Worm (Caenorhabditis elegans): ENCODE results near the gene nurf-1.

The nurf-1 gene

DNA sequence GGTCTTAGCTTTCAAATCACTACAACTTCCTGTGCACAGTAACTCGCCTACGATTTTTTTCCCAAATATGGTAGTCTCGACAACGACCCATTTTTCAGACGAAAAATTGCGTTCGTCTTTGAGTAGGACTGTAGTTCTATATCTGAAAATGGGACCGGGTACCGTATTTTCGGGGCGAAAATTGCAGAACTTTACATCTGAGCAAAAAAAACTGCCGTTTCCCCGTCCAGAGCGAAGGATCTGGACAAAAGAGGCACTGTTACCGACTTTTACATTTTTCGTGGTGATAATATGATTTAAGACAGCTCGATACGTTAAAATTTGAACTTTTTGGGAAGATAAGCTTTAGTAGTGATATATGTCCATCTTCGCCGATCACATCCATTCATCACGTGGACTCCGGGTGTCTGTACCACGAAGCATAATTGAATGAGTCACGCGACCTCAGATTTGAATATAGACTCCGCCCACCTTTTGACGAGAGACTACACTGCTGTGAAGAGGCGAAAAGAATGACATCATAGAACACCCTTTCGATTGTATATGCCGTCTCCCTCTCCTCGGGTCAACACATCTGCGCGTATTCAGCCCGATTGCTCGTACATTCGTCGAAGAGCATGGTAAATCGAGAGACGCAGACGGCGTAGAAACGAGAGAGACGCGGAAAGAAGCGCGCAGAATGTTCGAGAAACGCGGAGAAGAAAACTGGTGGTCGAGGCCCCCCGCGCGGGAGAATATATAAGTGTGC lies 14.4 kb downstream of the nurf-1 start (continued):
- TF ChIP-seq T20F7.1 (GFP tag; optimal IDR thresholded peaks at IDR 0.05), result no peak
- TF ChIP-seq dve-1 (tag; optimal IDR thresholded peaks at IDR 0.05; ENCODE audit: insufficient read depth), result peak; percentile 95
- TF ChIP-seq dmd-6 (GFP tag; IDR thresholded peaks at IDR 0.05), result peak; percentile 34
- peak; percentile 76 for TF ChIP-seq T26A8.4 (GFP tag; IDR thresholded peaks at IDR 0.05)
- no peak for TF ChIP-seq Y105C5A.15 (GFP tag; IDR thresholded peaks at IDR 0.05)
- 0 out of 2 replicates have a peak, but pooled peaks have one; percentile 34 for TF ChIP-seq ceh-20 (GFP tag; IDR thresholded peaks at IDR 0.05)
- TF ChIP-seq ceh-32 (tag; optimal IDR thresholded peaks at IDR 0.05; ENCODE audit: poor library complexity), result peak; percentile 36
- TF ChIP-seq hlh-30 (tag; optimal IDR thresholded peaks at IDR 0.05; ENCODE audit: insufficient read depth), result peak; percentile 89
- TF ChIP-seq lim-7 (GFP tag; IDR thresholded peaks at IDR 0.05), result no peak
- no peak for TF ChIP-seq tra-1 (GFP tag; IDR thresholded peaks at IDR 0.05)
- peak; percentile 90 for TF ChIP-seq madf-9 (GFP tag; conservative IDR thresholded peaks at IDR 0.05)
- no peak for TF ChIP-seq ZK337.2 (GFP tag; IDR thresholded peaks at IDR 0.05)
- TF ChIP-seq ceh-62 (tag; optimal IDR thresholded peaks at IDR 0.05), result no peak
- TF ChIP-seq nhr-76 (tag; optimal IDR thresholded peaks at IDR 0.05), result no peak
- TF ChIP-seq zip-2 (tag; optimal IDR thresholded peaks at IDR 0.05), result peak; percentile 58
- peak; percentile 56 for TF ChIP-seq mes-2 (tag; optimal IDR thresholded peaks at IDR 0.05; ENCODE audit: poor library complexity, severe bottlenecking)
- 0 out of 2 replicates have a peak, but pooled peaks have one; percentile 8 for TF ChIP-seq daf-19 (GFP tag; conservative IDR thresholded peaks at IDR 0.05)
- no peak for TF ChIP-seq R02D3.7 (tag; optimal IDR thresholded peaks at IDR 0.05)
- no peak for TF ChIP-seq spr-3 (GFP tag; optimal IDR thresholded peaks at IDR 0.05)
- TF ChIP-seq F37D6.2 (tag; optimal IDR thresholded peaks at IDR 0.05), result peak; percentile 74
- TF ChIP-seq F10B5.3 (tag; optimal IDR thresholded peaks at IDR 0.05), result peak; percentile 42
- TF ChIP-seq daf-16 (GFP tag; optimal IDR thresholded peaks at IDR 0.05), result peak in 1 of 2 experiments; percentile 89
- peak; percentile 69 for TF ChIP-seq daf-16 (tag; optimal IDR thresholded peaks at IDR 0.05)
- TF ChIP-seq daf-12 (tag; optimal IDR thresholded peaks at IDR 0.05), result no peak
- no peak for TF ChIP-seq ama-1 (optimal IDR thresholded peaks at IDR 0.05)
- no peak for TF ChIP-seq ztf-11 (tag; optimal IDR thresholded peaks at IDR 0.05)
- TF ChIP-seq ZK546.5 (tag; optimal IDR thresholded peaks at IDR 0.05), result no peak
- TF ChIP-seq Y48G9A.11 (GFP tag; IDR thresholded peaks at IDR 0.05), result no peak
- no peak for TF ChIP-seq ceh-44 (GFP tag; IDR thresholded peaks at IDR 0.05)
- TF ChIP-seq D1046.2 (GFP tag; IDR thresholded peaks at IDR 0.05), result no peak
- no peak for TF ChIP-seq zag-1 (tag; optimal IDR thresholded peaks at IDR 0.05)
- peak; percentile 87 for TF ChIP-seq mep-1 (tag; optimal IDR thresholded peaks at IDR 0.05)
- TF ChIP-seq nhr-41 (GFP tag; IDR thresholded peaks at IDR 0.05), result no peak
- no peak for TF ChIP-seq skn-1 (tag; optimal IDR thresholded peaks at IDR 0.05)
- TF ChIP-seq ctbp-1 (GFP tag; IDR thresholded peaks at IDR 0.05), result peak; percentile 64; the same call in 1 of the 2 replicates
- TF ChIP-seq Y5F2A.4 (GFP tag; optimal IDR thresholded peaks at IDR 0.05), result no peak
- TF ChIP-seq lin-1 (GFP tag; IDR thresholded peaks at IDR 0.05), result no peak
- no peak for TF ChIP-seq zfp-3 (GFP tag; conservative IDR thresholded peaks at IDR 0.05)
- no peak for TF ChIP-seq snpc-1.2 (GFP tag; IDR thresholded peaks at IDR 0.05)
- TF ChIP-seq ztf-7 (tag; optimal IDR thresholded peaks at IDR 0.05), result peak; percentile 8
- TF ChIP-seq ces-1 (GFP tag; optimal IDR thresholded peaks at IDR 0.05), result no peak
- peak; percentile 81 for TF ChIP-seq nhr-48 (tag; optimal IDR thresholded peaks at IDR 0.05)
- no peak for TF ChIP-seq zip-11 (GFP tag; IDR thresholded peaks at IDR 0.05)
- no peak for TF ChIP-seq ceh-82 (tag; optimal IDR thresholded peaks at IDR 0.05)
- peak; percentile 90 for TF ChIP-seq set-16 (GFP tag; IDR thresholded peaks at IDR 0.05)
- TF ChIP-seq pha-4 (GFP tag; IDR thresholded peaks at IDR 0.05), result peak; percentile 79
- peak; percentile 56 for TF ChIP-seq pha-4 (tag; optimal IDR thresholded peaks at IDR 0.05)
- peak; percentile 64 for TF ChIP-seq dpl-1 (GFP tag; optimal IDR thresholded peaks at IDR 0.05)
- TF ChIP-seq nhr-77 (tag; optimal IDR thresholded peaks at IDR 0.05), result peak; percentile 61
- TF ChIP-seq dmd-8 (GFP tag; IDR thresholded peaks at IDR 0.05), result no peak
- peak; percentile 76; the same call in 1 of the 2 replicates for TF ChIP-seq nhr-42 (GFP tag; IDR thresholded peaks at IDR 0.05)
